Worm (Caenorhabditis elegans): ENCODE data around the gene Y38E10A.1.
A peak's percentile ranks its signal among the peaks of the same experiment; 100 is the strongest.

Gene Y38E10A.1

DNA sequence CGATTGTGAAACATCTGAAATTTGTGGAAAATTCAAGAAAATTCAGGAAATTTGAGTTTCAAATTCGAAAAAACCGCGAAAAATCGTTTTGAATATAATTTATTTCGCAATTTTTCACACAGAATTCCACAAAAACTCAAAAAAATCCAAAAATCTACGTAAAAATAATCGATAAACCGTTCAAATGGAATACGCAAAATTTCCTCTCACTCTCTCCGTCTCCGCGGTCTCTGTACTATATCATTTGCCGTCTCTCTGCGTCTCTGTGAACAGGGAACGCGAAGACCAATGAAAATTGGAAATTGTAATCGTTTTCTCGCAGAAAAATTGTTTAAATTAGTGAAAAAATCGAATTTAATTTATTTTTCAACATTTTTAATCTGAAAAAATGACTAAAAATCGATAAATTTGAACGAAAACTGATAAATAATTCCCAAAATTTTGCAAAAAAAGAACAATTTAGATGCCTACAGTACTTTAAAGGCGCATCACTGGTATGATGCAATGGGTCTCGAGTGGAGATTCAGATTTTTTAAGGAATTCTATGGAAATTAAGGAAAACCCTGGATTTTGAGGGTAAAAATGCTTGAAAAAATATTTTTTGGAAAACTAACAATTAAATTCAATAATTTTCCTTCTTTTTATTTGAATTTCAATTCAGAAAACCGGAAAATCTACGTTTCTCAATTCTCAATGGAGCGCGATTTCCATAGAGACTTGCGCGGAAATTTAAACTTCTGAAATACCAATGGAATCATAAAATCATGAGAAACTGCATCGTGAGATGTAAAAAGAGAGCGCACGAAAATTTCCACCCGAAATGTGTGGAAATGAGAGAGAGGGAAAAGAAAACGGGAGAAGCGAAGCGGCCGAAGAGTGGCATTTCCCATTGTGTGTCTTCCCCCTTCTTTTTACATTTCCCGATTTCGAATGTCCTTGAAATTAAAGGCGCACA, 33.5 kb upstream of the Y38E10A.1 start, which contains the start of the genes ceh-100 and lips-15:
ceh-100 (minus strand) TSS at position 14 of the 955 bp plus-strand sequence.
lips-15 (plus strand) TSS at position 720 of the 955 bp plus-strand sequence.
- TF ChIP-seq T22C8.4 (GFP tag; IDR thresholded peaks at IDR 0.05) (peak; percentile 44; the same call in 1 of the 2 replicates), ref-1 (GFP tag; conservative IDR thresholded peaks at IDR 0.05) (no peak)

DNA sequence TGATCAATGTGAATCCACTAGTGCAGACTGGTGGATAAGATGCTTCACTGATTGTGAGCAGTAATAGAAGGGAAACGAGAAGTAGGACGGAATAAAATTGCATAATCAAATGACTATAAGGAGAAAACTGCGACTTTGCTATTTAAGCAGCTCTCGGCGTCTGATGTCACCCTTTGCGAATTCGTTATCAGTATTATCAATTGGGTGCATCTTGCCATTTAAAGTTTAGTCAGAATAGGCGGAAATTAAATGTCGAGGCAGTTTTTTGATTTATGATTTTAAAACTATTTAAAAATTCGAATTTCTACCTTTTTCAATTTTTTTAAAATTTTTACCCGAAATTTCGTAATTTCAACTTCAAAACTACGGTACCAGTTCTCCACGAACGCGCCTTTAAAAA, 10.5 kb upstream of the Y38E10A.1 start, which contains the start of gene clec-4:
clec-4 (minus strand) TSS at position 162 of the 400 bp plus-strand sequence.
- TF ChIP-seq klf-2 (GFP tag; conservative IDR thresholded peaks at IDR 0.05) (no peak), ztf-29 (GFP tag; IDR thresholded peaks at IDR 0.05) (no peak), flt-1 (GFP tag; IDR thresholded peaks at IDR 0.05) (no peak), med-1 (GFP tag; optimal IDR thresholded peaks at IDR 0.05; ENCODE audit: insufficient read depth) (no peak), T22C8.4 (GFP tag; IDR thresholded peaks at IDR 0.05) (no peak), ztf-23 (GFP tag; IDR thresholded peaks at IDR 0.05) (no peak), ref-1 (GFP tag; conservative IDR thresholded peaks at IDR 0.05) (no peak), cog-1 (tag; optimal IDR thresholded peaks at IDR 0.05) (no peak), tab-1 (GFP tag; IDR thresholded peaks at IDR 0.05) (no peak)

ce11 chrII:12577754-12578153, 7.3 kb upstream of the Y38E10A.1 start, which contains the start of gene clec-8:
TSS of gene clec-8 (minus strand) at chrII:12578061.
- no peak for TF ChIP-seq T22C8.4 (GFP tag; IDR thresholded peaks at IDR 0.05)
- no peak for TF ChIP-seq flt-1 (GFP tag; IDR thresholded peaks at IDR 0.05)
- no peak for TF ChIP-seq med-1 (GFP tag; optimal IDR thresholded peaks at IDR 0.05; ENCODE audit: insufficient read depth)
- no peak for TF ChIP-seq ref-1 (GFP tag; conservative IDR thresholded peaks at IDR 0.05)
- no peak for TF ChIP-seq ztf-29 (GFP tag; IDR thresholded peaks at IDR 0.05)
- no peak for TF ChIP-seq tab-1 (GFP tag; IDR thresholded peaks at IDR 0.05)
- no peak for TF ChIP-seq ztf-23 (GFP tag; IDR thresholded peaks at IDR 0.05)
- no peak for TF ChIP-seq cog-1 (tag; optimal IDR thresholded peaks at IDR 0.05)
- no peak for TF ChIP-seq klf-2 (GFP tag; conservative IDR thresholded peaks at IDR 0.05)

DNA sequence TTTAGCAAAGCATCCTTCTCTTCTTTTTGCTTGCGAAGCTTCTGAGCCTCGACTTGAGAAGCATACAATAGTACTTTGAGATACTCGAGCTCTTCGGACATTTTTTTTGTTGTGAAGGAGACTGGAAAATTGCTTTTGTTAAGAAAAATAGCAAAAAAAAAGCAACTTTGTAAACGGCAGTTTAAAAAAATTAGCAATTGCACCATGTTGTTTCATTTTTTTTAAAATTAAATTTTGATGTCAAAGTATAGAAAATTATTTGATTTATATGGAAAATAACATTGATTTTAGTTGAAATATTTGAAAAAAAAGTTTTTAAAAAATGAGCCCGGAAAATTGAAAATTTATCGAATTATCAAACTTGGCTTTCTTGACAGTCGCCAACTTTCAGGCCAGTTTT, 4.2 kb upstream of the Y38E10A.1 start, which contains the start of gene Y38E10A.3:
Y38E10A.3 (minus strand) TSS at position 101 of the 400 bp plus-strand sequence.
- TF ChIP-seq flt-1 (GFP tag; IDR thresholded peaks at IDR 0.05) (no peak), klf-2 (GFP tag; conservative IDR thresholded peaks at IDR 0.05) (no peak), T22C8.4 (GFP tag; IDR thresholded peaks at IDR 0.05) (no peak), cog-1 (tag; optimal IDR thresholded peaks at IDR 0.05) (no peak), ztf-23 (GFP tag; IDR thresholded peaks at IDR 0.05) (no peak), med-1 (GFP tag; optimal IDR thresholded peaks at IDR 0.05; ENCODE audit: insufficient read depth) (no peak), ref-1 (GFP tag; conservative IDR thresholded peaks at IDR 0.05) (no peak), ztf-29 (GFP tag; IDR thresholded peaks at IDR 0.05) (no peak), tab-1 (GFP tag; IDR thresholded peaks at IDR 0.05) (no peak)

DNA sequence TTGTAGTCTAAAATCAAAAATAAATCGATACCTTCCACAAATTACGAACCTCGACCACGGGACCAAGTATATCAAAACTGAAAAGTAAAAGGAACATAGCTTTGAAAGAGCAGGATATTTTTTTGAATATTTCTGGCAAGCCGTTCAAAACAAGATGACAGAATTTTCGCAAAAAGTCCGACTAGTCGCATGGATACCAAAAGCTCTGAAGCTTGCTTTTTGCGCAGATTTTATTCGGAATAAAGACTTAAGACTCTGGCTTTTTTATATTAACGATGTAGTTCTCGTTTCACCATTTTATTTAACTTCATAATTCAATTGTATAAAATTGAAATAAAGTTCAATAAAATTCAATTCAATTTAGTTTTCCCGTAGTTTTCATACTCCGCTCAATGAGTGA, 3.1 kb upstream of the Y38E10A.1 start, which contains the start of gene Y38E10A.2:
Y38E10A.2 (minus strand) TSS at position 101 of the 400 bp plus-strand sequence.
- TF ChIP-seq cog-1 (tag; optimal IDR thresholded peaks at IDR 0.05): no peak

ce11 chrII:12572760-12573159, 2.3 kb upstream of the Y38E10A.1 start, which contains the start of gene Y38E10A.35:
TSS of gene Y38E10A.35 (minus strand) at chrII:12572860.
- TF ChIP-seq tab-1 (GFP tag; IDR thresholded peaks at IDR 0.05) (no peak), med-1 (GFP tag; optimal IDR thresholded peaks at IDR 0.05; ENCODE audit: insufficient read depth) (no peak)

DNA sequence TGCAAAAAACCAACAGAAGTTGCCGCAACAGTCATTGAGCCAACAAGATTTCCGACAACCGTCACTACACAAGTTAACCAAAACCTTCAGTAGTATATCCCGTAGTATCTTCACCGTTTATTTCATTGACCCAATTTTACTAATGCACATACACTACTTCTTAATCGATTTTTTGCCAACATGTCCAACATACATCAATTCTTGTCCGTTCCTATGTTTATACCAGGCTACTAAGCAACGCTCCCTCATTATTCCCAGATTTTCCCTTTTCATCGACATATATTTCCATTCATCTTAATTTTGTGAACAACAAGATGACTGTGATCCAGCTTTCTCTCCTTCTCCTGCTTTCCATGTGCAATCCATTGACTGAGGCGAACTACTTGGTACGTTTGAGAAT, 4.6 kb downstream of the Y38E10A.1 start, which contains the start of gene F49C5.7:
F49C5.7 (plus strand) TSS at position 301 of the 400 bp plus-strand sequence.
- no peak for TF ChIP-seq T22C8.4 (GFP tag; IDR thresholded peaks at IDR 0.05)
- no peak for TF ChIP-seq cog-1 (tag; optimal IDR thresholded peaks at IDR 0.05)
- TF ChIP-seq ref-1 (GFP tag; conservative IDR thresholded peaks at IDR 0.05): no peak
- TF ChIP-seq flt-1 (GFP tag; IDR thresholded peaks at IDR 0.05): no peak
- no peak for TF ChIP-seq ztf-29 (GFP tag; IDR thresholded peaks at IDR 0.05)
- TF ChIP-seq klf-2 (GFP tag; conservative IDR thresholded peaks at IDR 0.05): no peak
- no peak for TF ChIP-seq ztf-23 (GFP tag; IDR thresholded peaks at IDR 0.05)
- TF ChIP-seq med-1 (GFP tag; optimal IDR thresholded peaks at IDR 0.05; ENCODE audit: insufficient read depth): no peak
- TF ChIP-seq tab-1 (GFP tag; IDR thresholded peaks at IDR 0.05): no peak

DNA sequence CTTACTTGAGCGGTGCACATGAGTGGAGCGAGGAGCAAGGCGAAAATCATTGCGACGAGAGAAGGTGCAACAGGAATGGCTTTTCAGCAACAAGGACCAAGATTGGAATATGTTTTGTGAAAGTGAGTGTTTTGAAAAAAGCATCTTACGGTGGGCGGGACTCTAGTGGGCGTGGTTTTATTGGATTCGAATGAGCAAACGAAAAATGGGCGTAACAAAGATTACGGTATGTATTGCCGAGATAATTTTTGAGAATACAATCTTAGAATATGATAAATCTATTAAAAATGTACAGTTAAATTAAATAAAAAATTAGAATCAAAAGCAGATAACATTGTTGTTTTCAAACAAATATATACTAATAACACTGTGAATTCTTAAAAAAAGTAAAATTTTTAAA, 10.2 kb downstream of the Y38E10A.1 start, which contains the start of gene F49C5.12:
F49C5.12 (minus strand) TSS at position 101 of the 400 bp plus-strand sequence.
- TF ChIP-seq T22C8.4 (GFP tag; IDR thresholded peaks at IDR 0.05): no peak
- no peak for TF ChIP-seq klf-2 (GFP tag; conservative IDR thresholded peaks at IDR 0.05)
- no peak for TF ChIP-seq flt-1 (GFP tag; IDR thresholded peaks at IDR 0.05)
- no peak for TF ChIP-seq ztf-29 (GFP tag; IDR thresholded peaks at IDR 0.05)
- no peak for TF ChIP-seq med-1 (GFP tag; optimal IDR thresholded peaks at IDR 0.05; ENCODE audit: insufficient read depth)

DNA sequence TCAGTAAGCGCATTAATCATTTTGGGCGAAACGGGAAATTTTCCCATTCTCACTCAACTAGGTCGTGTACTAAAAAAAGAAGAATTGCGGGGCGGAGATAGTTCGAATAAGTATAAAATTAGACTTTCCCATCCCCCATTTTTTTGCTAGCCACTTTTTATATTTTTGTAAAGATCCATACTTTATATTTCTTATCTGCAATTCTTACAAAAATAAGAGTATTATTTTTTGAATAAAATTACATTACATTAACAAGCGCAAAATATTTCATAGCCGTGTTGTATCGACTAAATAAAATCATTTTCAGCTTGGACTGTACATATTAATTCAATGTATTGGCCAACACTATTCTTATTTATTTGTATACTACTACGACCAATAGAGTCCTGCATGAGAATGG, 14.8 kb downstream of the Y38E10A.1 start, which contains the start of gene F49C5.11:
F49C5.11 (plus strand) TSS at position 301 of the 400 bp plus-strand sequence.
- no peak for TF ChIP-seq med-1 (GFP tag; optimal IDR thresholded peaks at IDR 0.05; ENCODE audit: insufficient read depth)
- TF ChIP-seq ztf-23 (GFP tag; IDR thresholded peaks at IDR 0.05): no peak
- no peak for TF ChIP-seq cog-1 (tag; optimal IDR thresholded peaks at IDR 0.05)
- no peak for TF ChIP-seq ref-1 (GFP tag; conservative IDR thresholded peaks at IDR 0.05)
- no peak for TF ChIP-seq tab-1 (GFP tag; IDR thresholded peaks at IDR 0.05)
- TF ChIP-seq klf-2 (GFP tag; conservative IDR thresholded peaks at IDR 0.05): no peak
- TF ChIP-seq ztf-29 (GFP tag; IDR thresholded peaks at IDR 0.05): no peak
- no peak for TF ChIP-seq T22C8.4 (GFP tag; IDR thresholded peaks at IDR 0.05)
- TF ChIP-seq flt-1 (GFP tag; IDR thresholded peaks at IDR 0.05): no peak
